Worm (Caenorhabditis elegans) whole organism, L1 larva: ENCODE data around the gene R01H10.4.
A peak's percentile ranks its signal among the peaks of the same experiment; 100 is the strongest.

Experiments
- C16A3.4 ChIP-seq: fragments of 150-350 bp; optimal IDR thresholded peaks from 2 replicates; lab custom pipeline; 2014; ENCODE audit warnings: missing biosample characterization, missing genetic modification characterization
- C34B4.2 ChIP-seq: sonication (generic microtip); optimal IDR thresholded peaks from 2 replicates; lab custom pipeline; 2017; ENCODE audit warnings: mild to moderate bottlenecking, missing genetic modification characterization, missing compliant biosample characterization
- F16B12.6 ChIP-seq: fragments of 150-350 bp; optimal IDR thresholded peaks from 2 replicates; lab custom pipeline; 2014; ENCODE audit warnings: missing biosample characterization, missing genetic modification characterization
- alr-1 ChIP-seq: fragments of 200-800 bp; sonication (Bioruptor generic); optimal IDR thresholded peaks from 2 replicates; lab custom pipeline; 2018; ENCODE audit warnings: borderline replicate concordance, mild to moderate bottlenecking, missing genetic modification characterization, missing compliant biosample characterization
- ama-1 ChIP-seq: fragments of 150-350 bp; optimal IDR thresholded peaks from 2 replicates; lab custom pipeline; 2014
- blmp-1 ChIP-seq: fragments of 150-350 bp; optimal IDR thresholded peaks from 2 replicates; lab custom pipeline; 2014; ENCODE audit warnings: missing biosample characterization, missing genetic modification characterization
- ceh-63 ChIP-seq: fragments of 200-800 bp; sonication (Bioruptor generic); optimal IDR thresholded peaks from 2 replicates; lab custom pipeline; 2018; ENCODE audit warnings: mild to moderate bottlenecking, missing genetic modification characterization, missing compliant biosample characterization
- ceh-8 ChIP-seq: fragments of 200-800 bp; sonication (Bioruptor generic); optimal IDR thresholded peaks from 2 replicates; lab custom pipeline; 2018; ENCODE audit warnings: mild to moderate bottlenecking, missing genetic modification characterization, moderate library complexity, missing compliant biosample characterization
- ceh-82 ChIP-seq, 3 experiments: fragments of 150-350 bp in 1 of 3; sonication (generic microtip) in 2 of 3; optimal IDR thresholded peaks; 2 replicates each; lab custom pipeline; 2014 to 2017; ENCODE audit warnings: missing biosample characterization in 3 of 3, missing genetic modification characterization in 3 of 3
- ceh-90 ChIP-seq: sonication (generic microtip); optimal IDR thresholded peaks from 2 replicates; lab custom pipeline; 2016; ENCODE audit warnings: missing genetic modification characterization, missing compliant biosample characterization
- dpl-1 ChIP-seq, 3 experiments: fragments of 150-350 bp in 2 of 3; sonication (generic microtip) in 1 of 3; optimal IDR thresholded peaks; 2 replicates each; lab custom pipeline; 2014 to 2017; ENCODE audit warnings: missing biosample characterization in 3 of 3, missing genetic modification characterization in 3 of 3, missing genetic modification reagents in 3 of 3
- dsc-1 ChIP-seq: sonication (generic microtip); optimal IDR thresholded peaks from 2 replicates; lab custom pipeline; 2016; ENCODE audit warnings: mild to moderate bottlenecking, missing genetic modification characterization, missing compliant biosample characterization
- efl-1 ChIP-seq, 4 experiments: fragments of 150-350 bp; optimal IDR thresholded peaks in 3 of 4; peaks in 1 of 4; 1 replicate in 1 of 4; 2 replicates in 3 of 4; lab custom pipeline; 2014; ENCODE audit warnings: missing biosample characterization in 2 of 4, missing genetic modification characterization in 2 of 4, missing genetic modification reagents in 2 of 4
- elt-2 ChIP-seq: sonication (generic microtip); optimal IDR thresholded peaks from 2 replicates; lab custom pipeline; 2016; ENCODE audit warnings: missing genetic modification characterization, mild to moderate bottlenecking, inconsistent platforms, missing compliant biosample characterization, missing genetic modification reagents
- elt-3 ChIP-seq, 6 experiments: fragments of 150-350 bp in 1 of 6; sonication (generic microtip); optimal IDR thresholded peaks; 2 replicates each; lab custom pipeline; 2017 to 2018; ENCODE audit warnings: missing biosample characterization in 6 of 6, missing genetic modification characterization in 6 of 6, inconsistent platforms in 1 of 6
- fos-1 ChIP-seq: fragments of 150-350 bp; optimal IDR thresholded peaks from 2 replicates; lab custom pipeline; 2014; ENCODE audit warnings: missing biosample characterization, missing genetic modification characterization
- hlh-4 ChIP-seq: sonication (generic microtip); optimal IDR thresholded peaks from 2 replicates; lab custom pipeline; 2016; ENCODE audit warnings: mild to moderate bottlenecking, missing genetic modification characterization, missing compliant biosample characterization
- isw-1 ChIP-seq: fragments of 200-800 bp; sonication (Bioruptor generic); IDR thresholded peaks from 2 replicates; pipeline ENCODE4 v1.3.6; 2022; ENCODE audit warnings: missing genetic modification characterization, missing compliant biosample characterization
- jun-1 ChIP-seq: fragments of 150-350 bp; optimal IDR thresholded peaks from 2 replicates; lab custom pipeline; 2014; ENCODE audit warnings: missing biosample characterization, missing genetic modification reagents, missing genetic modification characterization
- lin-13 ChIP-seq: fragments of 150-350 bp; optimal IDR thresholded peaks from 2 replicates; lab custom pipeline; 2014; ENCODE audit warnings: missing biosample characterization, missing genetic modification reagents, missing genetic modification characterization
- lin-14 ChIP-seq: fragments of 200-800 bp; sonication (Bioruptor generic); optimal IDR thresholded peaks from 2 replicates; lab custom pipeline; 2018; ENCODE audit warnings: mild to moderate bottlenecking, missing genetic modification characterization, moderate library complexity, missing compliant biosample characterization
- mab-9 ChIP-seq: fragments of 200-800 bp; sonication (Bioruptor generic); IDR thresholded peaks from 2 replicates; pipeline ENCODE4 v1.3.6; 2022; ENCODE audit warnings: missing genetic modification reagents, missing genetic modification characterization, missing compliant biosample characterization
- nhr-11 ChIP-seq: fragments of 150-350 bp; optimal IDR thresholded peaks from 2 replicates; lab custom pipeline; 2014; ENCODE audit warnings: missing biosample characterization, missing genetic modification characterization
- nhr-20 ChIP-seq: sonication (generic microtip); optimal IDR thresholded peaks from 2 replicates; lab custom pipeline; 2016; ENCODE audit warnings: mild to moderate bottlenecking, missing genetic modification characterization, missing compliant biosample characterization
- nhr-237 ChIP-seq: fragments of 150-350 bp; optimal IDR thresholded peaks from 2 replicates; lab custom pipeline; 2014; ENCODE audit warnings: missing biosample characterization, missing genetic modification characterization
- nhr-71 ChIP-seq: sonication (generic microtip); optimal IDR thresholded peaks from 2 replicates; lab custom pipeline; 2016; ENCODE audit warnings: mild to moderate bottlenecking, missing genetic modification characterization, moderate library complexity, missing compliant biosample characterization
- nhr-76 ChIP-seq: sonication (generic microtip); optimal IDR thresholded peaks from 2 replicates; lab custom pipeline; 2017; ENCODE audit warnings: missing biosample characterization, missing genetic modification characterization
- nhr-77 ChIP-seq: fragments of 150-350 bp; optimal IDR thresholded peaks from 2 replicates; lab custom pipeline; 2014; ENCODE audit warnings: missing biosample characterization, missing genetic modification characterization
- nhr-84 ChIP-seq: sonication (generic microtip); optimal IDR thresholded peaks from 2 replicates; lab custom pipeline; 2017; ENCODE audit warnings: missing biosample characterization, missing genetic modification characterization
- nhr-90 ChIP-seq: sonication (generic microtip); optimal IDR thresholded peaks from 2 replicates; lab custom pipeline; 2016; ENCODE audit warnings: mild to moderate bottlenecking, missing genetic modification characterization, missing compliant biosample characterization; ENCODE audit not compliant: poor library complexity
- pag-3 ChIP-seq: sonication (generic microtip); optimal IDR thresholded peaks from 2 replicates; lab custom pipeline; 2017; ENCODE audit warnings: missing genetic modification characterization, mild to moderate bottlenecking, missing compliant biosample characterization, antibody characterized with exemption, borderline replicate concordance; ENCODE audit not compliant: insufficient read depth
- pax-3 ChIP-seq: fragments of 200-800 bp; sonication (Bioruptor generic); optimal IDR thresholded peaks from 2 replicates; lab custom pipeline; 2018; ENCODE audit warnings: mild to moderate bottlenecking, missing genetic modification characterization, moderate library complexity, missing compliant biosample characterization
- snu-23 ChIP-seq: sonication (generic microtip); optimal IDR thresholded peaks from 2 replicates; lab custom pipeline; 2016; ENCODE audit warnings: missing genetic modification characterization, missing compliant biosample characterization
- swsn-7 ChIP-seq: sonication (generic microtip); optimal IDR thresholded peaks from 2 replicates; lab custom pipeline; 2016; ENCODE audit warnings: missing genetic modification characterization, missing compliant biosample characterization
- tbx-2 ChIP-seq: sonication (generic microtip); optimal IDR thresholded peaks from 2 replicates; lab custom pipeline; 2016; ENCODE audit warnings: missing genetic modification characterization, missing compliant biosample characterization
- tlp-1 ChIP-seq: fragments of 150-350 bp; optimal IDR thresholded peaks from 2 replicates; lab custom pipeline; 2014; ENCODE audit warnings: missing biosample characterization, missing genetic modification characterization
- unc-130 ChIP-seq: fragments of 150-350 bp; optimal IDR thresholded peaks from 2 replicates; lab custom pipeline; 2017; ENCODE audit warnings: missing biosample characterization, missing genetic modification characterization, inconsistent platforms
- unc-30 ChIP-seq: sonication (generic microtip); optimal IDR thresholded peaks from 2 replicates; lab custom pipeline; 2017; ENCODE audit warnings: missing biosample characterization, missing genetic modification characterization
- unc-62 ChIP-seq: fragments of 150-350 bp; optimal IDR thresholded peaks from 2 replicates; lab custom pipeline; 2014; ENCODE audit warnings: missing biosample characterization, missing genetic modification reagents, missing genetic modification characterization
- zag-1 ChIP-seq: fragments of 150-350 bp; optimal IDR thresholded peaks from 2 replicates; lab custom pipeline; 2014; ENCODE audit warnings: missing biosample characterization, missing genetic modification characterization
- ztf-11 ChIP-seq, 2 experiments: sonication (generic microtip); optimal IDR thresholded peaks; 2 replicates each; lab custom pipeline; 2016 to 2017; ENCODE audit warnings: missing genetic modification characterization in 2 of 2, missing biosample characterization in 1 of 2, missing compliant biosample characterization in 1 of 2
- ztf-4 ChIP-seq: fragments of 150-350 bp; optimal IDR thresholded peaks from 2 replicates; lab custom pipeline; 2014; ENCODE audit warnings: missing biosample characterization, missing genetic modification characterization

Gene R01H10.4

ce11 chrIII:10254583-10254982 lies at the start of gene R01H10.4:
R01H10.4 (plus strand) TSS chrIII:10254818.
- TF ChIP-seq ztf-11 (tag; optimal IDR thresholded peaks at IDR 0.05; lab: Kevin White, UChicago) (no peak), blmp-1 (tag; lab: Kevin White, UChicago) (peak; percentile 97), elt-2 (tag; lab: Kevin White, UChicago) (no peak), elt-3 (tag; optimal IDR thresholded peaks at IDR 0.05; lab: Kevin White, UChicago) (peak in 1 of 6 experiments; percentile 57), tlp-1 (tag; lab: Kevin White, UChicago) (no peak)

- no peak for TF ChIP-seq efl-1 (optimal IDR thresholded peaks at IDR 0.05; lab: Kevin White, UChicago)
- TF ChIP-seq efl-1 (GFP tag; optimal IDR thresholded peaks at IDR 0.05 in 1 of 2; lab: Kevin White, UChicago) = peak in 1 of 2 experiments; percentile 82
- no peak for TF ChIP-seq ceh-63 (GFP tag; lab: Kevin White, UChicago)
Observed at ce11 chrIII:10206352-10206751, 48.3 kb upstream of the R01H10.4 start.

- TF ChIP-seq ceh-90 = no peak
- TF ChIP-seq ama-1 (lab: Kevin White, UChicago) = peak; percentile 19
- TF ChIP-seq, all 84 proteins: peak for 1
Observed at ce11 chrIII:10209703-10210102, 44.9 kb upstream of the R01H10.4 start, which contains the start of gene T20G5.9. T20G5.9 (plus strand) TSS chrIII:10209840.

ce11 chrIII:10211889-10212494 lies 42.6 kb upstream of the R01H10.4 start, which contains the start of the genes blos-1 and best-18:
blos-1 (minus strand) TSS chrIII:10211946.
best-18 (plus strand) TSS chrIII:10212396.
- TF ChIP-seq pag-3 (no peak), nhr-11 (tag; lab: Kevin White, UChicago) (no peak), ztf-4 (no peak), zag-1 (tag; lab: Kevin White, UChicago) (no peak), nhr-84 (tag; lab: Kevin White, UChicago) (no peak), C34B4.2 (tag; lab: Kevin White, UChicago) (no peak)

ce11 chrIII:10214540-10214979 lies 40.1 kb upstream of the R01H10.4 start:
- no peak for TF ChIP-seq nhr-84 (tag; lab: Kevin White, UChicago)
- no peak for TF ChIP-seq isw-1
- no peak for TF ChIP-seq ceh-8 (GFP tag; lab: Kevin White, UChicago)
- TF ChIP-seq unc-130 (tag; lab: Kevin White, UChicago) = no peak
- TF ChIP-seq lin-14 (GFP tag; lab: Kevin White, UChicago) = peak; percentile 24
- peak; percentile 59 for TF ChIP-seq pax-3 (tag; lab: Kevin White, UChicago)
- TF ChIP-seq elt-3 (tag; optimal IDR thresholded peaks at IDR 0.05; lab: Kevin White, UChicago) = no peak
- peak; percentile 45 for TF ChIP-seq nhr-20
- no peak for TF ChIP-seq blmp-1 (tag; lab: Kevin White, UChicago)
- TF ChIP-seq ceh-90 = no peak
- no peak for TF ChIP-seq hlh-4 (tag; lab: Kevin White, UChicago)
- no peak for TF ChIP-seq ceh-63 (GFP tag; lab: Kevin White, UChicago)
- TF ChIP-seq fos-1 (tag; lab: Kevin White, UChicago) = no peak
- TF ChIP-seq tlp-1 (tag; lab: Kevin White, UChicago) = no peak
- no peak for TF ChIP-seq nhr-237 (tag; lab: Kevin White, UChicago)
- TF ChIP-seq alr-1 (tag; lab: Kevin White, UChicago) = no peak
- TF ChIP-seq snu-23 (GFP tag; lab: Kevin White, UChicago) = peak; percentile 75
- no peak for TF ChIP-seq lin-13 (GFP tag; lab: Kevin White, UChicago)
- TF ChIP-seq tbx-2 (tag; lab: Kevin White, UChicago) = peak; percentile 49
- TF ChIP-seq ama-1 (lab: Kevin White, UChicago) = peak; percentile 86
- no peak for TF ChIP-seq nhr-76 (tag; lab: Kevin White, UChicago)
- peak; percentile 69 for TF ChIP-seq nhr-90 (tag; lab: Kevin White, UChicago)
- peak; percentile 75 for TF ChIP-seq nhr-71 (tag; lab: Kevin White, UChicago)
- no peak for TF ChIP-seq F16B12.6 (tag; lab: Kevin White, UChicago)
- TF ChIP-seq ceh-82 (tag; optimal IDR thresholded peaks at IDR 0.05; lab: Kevin White, UChicago) = no peak
- no peak for TF ChIP-seq nhr-77
- no peak for TF ChIP-seq jun-1 (tag; lab: Kevin White, UChicago)
- peak in 1 of 2 experiments; percentile 22 for TF ChIP-seq ztf-11 (tag; optimal IDR thresholded peaks at IDR 0.05; lab: Kevin White, UChicago)
- TF ChIP-seq zag-1 (tag; lab: Kevin White, UChicago) = no peak
- TF ChIP-seq unc-62 (GFP tag; lab: Kevin White, UChicago) = no peak
- TF ChIP-seq dsc-1 (tag; lab: Kevin White, UChicago) = peak; percentile 10
- no peak for TF ChIP-seq C16A3.4 (tag; lab: Kevin White, UChicago)
- TF ChIP-seq mab-9 (GFP tag; lab: Robert Waterston, UW) = no peak
- TF ChIP-seq unc-30 (tag; lab: Kevin White, UChicago) = no peak
- TF ChIP-seq dpl-1 (GFP tag; optimal IDR thresholded peaks at IDR 0.05; lab: Kevin White, UChicago) = no peak
- TF ChIP-seq swsn-7 (tag; lab: Kevin White, UChicago) = peak; percentile 28
